Fruit fly (Drosophila melanogaster): ENCODE results near the gene CG14325.

Gene CG14325

DNA sequence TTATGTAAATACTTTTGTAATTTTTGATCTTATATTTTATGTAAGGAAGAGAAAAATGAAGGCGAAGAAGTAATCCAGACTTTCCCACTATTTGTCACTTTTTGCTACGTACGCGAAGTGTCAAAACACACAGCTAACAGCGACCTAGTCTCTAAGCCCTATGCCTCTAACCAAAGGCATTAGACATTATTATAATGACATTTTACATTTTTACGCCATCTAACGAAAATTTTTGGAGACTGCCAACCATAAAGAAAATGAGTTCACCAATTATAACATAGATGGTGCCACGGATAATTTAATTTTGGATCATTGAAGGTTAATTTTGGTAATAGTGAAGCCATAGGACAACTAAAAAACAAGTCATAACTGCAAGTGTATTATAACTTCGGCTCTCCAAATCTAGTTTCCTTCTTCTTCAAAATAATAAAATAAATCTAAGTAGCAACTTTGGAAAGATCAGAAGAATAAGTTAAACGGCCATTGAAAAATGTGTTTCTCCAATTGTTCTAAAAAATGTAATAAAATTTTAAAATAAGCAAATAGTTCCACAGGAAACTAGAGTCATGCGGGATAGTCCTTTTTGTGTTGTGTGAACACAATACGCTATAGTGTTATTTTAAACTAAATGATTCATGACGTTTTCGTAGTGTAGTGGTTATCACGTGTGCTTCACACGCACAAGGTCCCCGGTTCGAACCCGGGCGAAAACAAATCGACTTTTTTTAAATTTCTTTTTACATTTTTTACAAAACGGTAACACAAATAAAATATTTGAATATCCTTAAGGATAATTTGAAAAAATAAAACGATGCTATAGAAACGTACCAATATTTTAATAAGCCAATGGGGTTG is 9.6 kb upstream of the CG14325 start:
- TF ChIP-seq Myc (optimal IDR thresholded peaks at IDR 0.05) (no peak), psq (optimal IDR thresholded peaks at IDR 0.05) (no peak), h (optimal IDR thresholded peaks at IDR 0.05) (no peak), ttk (optimal IDR thresholded peaks at IDR 0.05) (no peak), insv (optimal IDR thresholded peaks at IDR 0.05) (no peak), Sin3A (optimal IDR thresholded peaks at IDR 0.05) (no peak)

DNA sequence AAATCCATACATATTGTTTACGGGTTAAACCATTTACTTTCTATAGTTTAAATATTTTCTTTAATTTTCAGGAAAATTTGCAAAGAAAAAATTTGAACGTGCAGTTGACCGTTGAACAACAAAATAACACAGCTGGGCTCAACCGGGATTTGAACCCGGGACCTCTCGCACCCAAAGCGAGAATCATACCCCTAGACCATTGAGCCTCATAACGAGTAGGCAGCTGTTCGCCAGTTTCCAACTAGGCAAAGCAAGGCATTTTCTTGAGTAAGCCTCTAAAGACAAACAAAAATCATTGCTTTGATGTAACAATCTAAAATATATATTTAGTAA is 9.0 kb upstream of the CG14325 start:
- TF ChIP-seq insv (optimal IDR thresholded peaks at IDR 0.05), result no peak
- TF ChIP-seq ttk (optimal IDR thresholded peaks at IDR 0.05), result no peak
- no peak for TF ChIP-seq Sin3A (optimal IDR thresholded peaks at IDR 0.05)

DNA sequence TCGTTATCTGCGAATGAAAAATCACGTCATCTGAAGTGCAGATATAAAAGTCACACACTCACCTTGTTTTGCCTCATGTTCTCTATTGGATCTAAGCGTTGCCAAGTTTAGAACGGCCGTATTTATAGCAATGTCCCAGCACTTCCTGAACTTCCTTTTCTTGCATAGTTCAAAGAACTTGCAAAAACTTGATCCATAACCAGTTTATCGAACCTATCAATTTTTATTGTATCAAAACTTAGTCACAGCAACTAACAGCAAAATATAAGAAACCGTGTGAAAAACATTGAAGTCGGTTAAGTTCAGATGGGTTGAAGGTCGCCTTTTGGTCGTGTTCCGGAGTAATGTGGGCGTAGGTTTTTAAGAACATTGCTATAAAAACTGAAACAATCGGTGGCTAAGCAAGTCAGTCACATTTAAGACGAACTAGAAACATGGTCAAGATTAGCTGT is 8.2 kb upstream of the CG14325 start, which contains the start of the genes CG14324 and CG14326:
TSS of gene CG14324 (minus strand) at position 101 of the 452 bp plus-strand sequence.
TSS of gene CG14326 (plus strand) at position 402 of the 452 bp plus-strand sequence.
- TF ChIP-seq Myc (optimal IDR thresholded peaks at IDR 0.05) (no peak), Sin3A (optimal IDR thresholded peaks at IDR 0.05) (no peak), insv (optimal IDR thresholded peaks at IDR 0.05) (no peak), ttk (optimal IDR thresholded peaks at IDR 0.05) (no peak)

dm6 chr3R:17619726-17620282 is 7.1 kb upstream of the CG14325 start:
- TF ChIP-seq ttk (optimal IDR thresholded peaks at IDR 0.05) (no peak), insv (optimal IDR thresholded peaks at IDR 0.05) (no peak), Sin3A (optimal IDR thresholded peaks at IDR 0.05) (no peak), psq (optimal IDR thresholded peaks at IDR 0.05) (no peak), Myc (optimal IDR thresholded peaks at IDR 0.05) (no peak)

dm6 chr3R:17622062-17622766 is 4.7 kb upstream of the CG14325 start, which contains the start of gene CG14323:
Gene CG14323, minus strand, starts transcription at chr3R:17622112.
- no peak for TF ChIP-seq psq (optimal IDR thresholded peaks at IDR 0.05)
- no peak for TF ChIP-seq ttk (optimal IDR thresholded peaks at IDR 0.05)
- TF ChIP-seq h (optimal IDR thresholded peaks at IDR 0.05), result no peak
- TF ChIP-seq Sin3A (optimal IDR thresholded peaks at IDR 0.05), result no peak
- TF ChIP-seq Myc (optimal IDR thresholded peaks at IDR 0.05), result no peak
- no peak for TF ChIP-seq insv (optimal IDR thresholded peaks at IDR 0.05)

DNA sequence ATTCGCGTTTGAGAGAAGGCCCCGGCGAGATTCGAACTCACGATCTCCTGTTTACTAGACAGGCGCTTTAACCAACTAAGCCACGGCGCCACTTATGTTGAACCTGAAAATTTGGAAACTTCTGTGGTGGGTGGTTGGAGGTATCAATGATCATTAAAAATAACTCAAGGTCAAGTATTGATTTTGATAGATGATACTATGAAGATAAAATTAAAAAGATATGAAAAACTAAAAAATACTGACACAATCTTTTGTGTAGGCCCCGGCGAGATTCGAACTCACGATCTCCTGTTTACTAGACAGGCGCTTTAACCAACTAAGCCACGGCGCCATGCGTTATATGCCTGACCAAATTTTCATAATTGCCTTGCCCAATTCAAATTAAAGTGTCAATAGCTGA is 2.4 kb upstream of the CG14325 start:
- TF ChIP-seq psq (optimal IDR thresholded peaks at IDR 0.05) (no peak), insv (optimal IDR thresholded peaks at IDR 0.05) (no peak), Sin3A (optimal IDR thresholded peaks at IDR 0.05) (no peak), Myc (optimal IDR thresholded peaks at IDR 0.05) (no peak), h (optimal IDR thresholded peaks at IDR 0.05) (no peak), ttk (optimal IDR thresholded peaks at IDR 0.05) (no peak)

- TF ChIP-seq h (optimal IDR thresholded peaks at IDR 0.05) (no peak), insv (optimal IDR thresholded peaks at IDR 0.05) (no peak), ttk (optimal IDR thresholded peaks at IDR 0.05) (no peak), Sin3A (optimal IDR thresholded peaks at IDR 0.05) (no peak), Myc (optimal IDR thresholded peaks at IDR 0.05) (no peak), psq (optimal IDR thresholded peaks at IDR 0.05) (no peak)
Observed at dm6 chr3R:17624968-17625367, 2.0 kb upstream of the CG14325 start, which contains the start of gene AttD. Gene AttD, plus strand, starts transcription at chr3R:17625268.

DNA sequence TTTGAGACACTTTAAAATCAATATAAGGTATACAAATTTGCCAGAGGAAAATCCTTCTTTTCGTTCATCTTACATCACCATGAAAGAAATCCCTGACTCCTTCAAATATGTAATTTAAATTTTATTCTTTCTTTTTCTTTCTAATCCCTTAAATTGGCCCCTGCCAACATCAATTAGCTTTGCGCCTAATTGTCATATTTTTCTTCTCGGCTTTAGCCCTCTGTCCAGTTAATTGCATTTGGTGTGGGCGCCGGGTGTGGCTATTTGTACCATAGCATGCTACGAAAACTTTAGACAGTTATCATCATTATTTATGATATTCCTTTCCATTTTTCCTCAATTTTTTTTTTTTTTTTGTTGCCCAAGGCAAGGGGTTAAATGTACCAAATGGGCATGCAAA is 3.5 kb downstream of the CG14325 start, which contains the start of gene CG43175:
TSS of gene CG43175 (plus strand) at position 301 of the 400 bp plus-strand sequence.
- no peak for TF ChIP-seq h (optimal IDR thresholded peaks at IDR 0.05)
- no peak for TF ChIP-seq Sin3A (optimal IDR thresholded peaks at IDR 0.05)
- TF ChIP-seq insv (optimal IDR thresholded peaks at IDR 0.05), result no peak
- no peak for TF ChIP-seq psq (optimal IDR thresholded peaks at IDR 0.05)
- no peak for TF ChIP-seq ttk (optimal IDR thresholded peaks at IDR 0.05)
- no peak for TF ChIP-seq Myc (optimal IDR thresholded peaks at IDR 0.05)

DNA sequence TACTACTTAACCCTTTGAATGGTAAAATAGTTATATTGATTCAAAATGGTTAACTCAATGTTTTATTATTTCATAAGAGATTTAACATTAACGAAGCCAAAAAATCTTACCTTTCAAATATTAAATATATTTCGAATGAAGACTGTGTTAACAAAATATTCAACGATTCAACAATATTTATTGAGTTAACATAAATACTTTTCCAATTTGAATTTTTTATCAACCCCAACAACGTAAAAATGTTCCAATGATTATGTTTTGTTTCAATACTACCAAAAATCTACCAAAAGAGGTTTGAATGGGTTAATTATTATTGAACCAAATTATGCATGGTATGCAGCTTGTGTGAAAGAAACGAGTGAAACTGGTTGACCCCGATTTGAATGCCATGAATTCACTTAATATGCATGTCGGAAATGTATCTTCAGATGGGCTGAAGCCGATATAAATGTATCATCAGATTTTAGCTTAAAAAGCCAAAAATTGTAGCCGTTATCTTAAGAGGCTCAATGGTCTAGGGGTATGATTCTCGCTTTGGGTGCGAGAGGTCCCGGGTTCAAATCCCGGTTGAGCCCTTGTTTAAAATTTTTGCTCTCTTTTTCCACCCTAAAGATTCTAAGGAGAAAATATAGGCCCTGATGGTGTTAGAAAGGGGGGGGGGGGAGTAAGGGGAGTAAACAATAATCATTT is 4.4 kb downstream of the CG14325 start:
- TF ChIP-seq Sin3A (optimal IDR thresholded peaks at IDR 0.05) (no peak), insv (optimal IDR thresholded peaks at IDR 0.05) (no peak), Myc (optimal IDR thresholded peaks at IDR 0.05) (no peak), psq (optimal IDR thresholded peaks at IDR 0.05) (no peak)

DNA sequence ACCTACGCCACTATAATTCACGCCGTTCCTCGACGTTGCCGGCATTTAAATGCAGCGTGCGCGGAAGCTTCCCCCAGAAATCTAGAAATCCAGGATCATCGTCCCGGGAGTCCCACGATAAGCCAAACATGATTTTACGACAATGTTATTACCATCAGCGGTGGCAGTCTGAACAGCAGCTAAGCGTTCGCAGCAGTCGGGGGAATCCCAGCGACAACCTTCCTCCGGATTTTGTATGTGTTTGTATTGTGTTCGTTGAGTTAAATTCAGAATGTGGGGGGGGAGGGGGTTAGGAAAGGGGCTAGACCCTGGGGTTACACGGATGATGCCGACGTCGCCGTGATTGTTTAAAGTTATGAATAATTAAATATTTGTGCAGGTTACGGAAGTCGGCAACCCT is 17.1 kb downstream of the CG14325 start:
- no peak for TF ChIP-seq Myc (optimal IDR thresholded peaks at IDR 0.05)
- TF ChIP-seq insv (optimal IDR thresholded peaks at IDR 0.05), result no peak
- no peak for TF ChIP-seq h (optimal IDR thresholded peaks at IDR 0.05)
- TF ChIP-seq Sin3A (optimal IDR thresholded peaks at IDR 0.05), result no peak
- TF ChIP-seq ttk (optimal IDR thresholded peaks at IDR 0.05), result no peak
- TF ChIP-seq psq (optimal IDR thresholded peaks at IDR 0.05), result no peak

- TF ChIP-seq h (optimal IDR thresholded peaks at IDR 0.05), result no peak
- no peak for TF ChIP-seq Sin3A (optimal IDR thresholded peaks at IDR 0.05)
- TF ChIP-seq insv (optimal IDR thresholded peaks at IDR 0.05), result no peak
- TF ChIP-seq ttk (optimal IDR thresholded peaks at IDR 0.05), result no peak
- no peak for TF ChIP-seq psq (optimal IDR thresholded peaks at IDR 0.05)
- TF ChIP-seq Myc (optimal IDR thresholded peaks at IDR 0.05), result no peak
Observed at dm6 chr3R:17645239-17645638, 18.3 kb downstream of the CG14325 start.

Measured in Kc167 (cell line).